Fruit fly (Drosophila melanogaster): ENCODE data around the gene para.

para gene

DNA sequence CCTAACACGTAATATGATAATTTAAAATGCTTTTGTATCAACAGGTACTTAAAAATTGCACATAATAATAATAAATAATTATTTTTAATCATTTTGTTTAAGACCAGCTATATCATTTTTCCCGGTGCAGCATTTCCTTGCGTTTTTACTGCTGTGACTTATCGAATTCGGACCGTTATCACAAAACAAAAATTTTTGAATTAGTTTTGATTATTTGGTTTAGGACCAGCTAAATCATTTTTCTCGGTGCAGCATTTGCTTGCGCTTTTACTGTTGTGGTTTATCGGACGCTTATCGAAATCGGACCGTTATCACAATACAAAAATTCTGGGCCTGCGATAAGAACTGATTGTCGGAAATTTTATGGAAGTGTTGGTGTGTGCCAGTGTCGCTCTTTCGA is 19.7 kb upstream of the para start (continued):
- TF ChIP-seq sr (GFP tag; IDR thresholded peaks at IDR 0.05) (peak; percentile 30; the same call in 1 of the 3 replicates), nmo (GFP tag; optimal IDR thresholded peaks at IDR 0.05) (peak; percentile 83), gcm2 (GFP tag; optimal IDR thresholded peaks at IDR 0.05) (peak; percentile 8), C15 (GFP tag; IDR thresholded peaks at IDR 0.05) (0 out of 3 replicates have a peak, but pooled peaks have one; percentile 27), jumu (GFP tag; optimal IDR thresholded peaks at IDR 0.05) (no peak), CG33557 (GFP tag; optimal IDR thresholded peaks at IDR 0.05) (no peak), Adf1 (GFP tag; IDR thresholded peaks at IDR 0.05) (no peak), CG8388 (GFP tag; optimal IDR thresholded peaks at IDR 0.05) (peak; percentile 74), tx (GFP tag; optimal IDR thresholded peaks at IDR 0.05) (no peak), CG3995 (GFP tag; optimal IDR thresholded peaks at IDR 0.05) (no peak), Fer1 (GFP tag; optimal IDR thresholded peaks at IDR 0.05) (peak; percentile 79), slp2 (GFP tag; optimal IDR thresholded peaks at IDR 0.05) (no peak), Bgb (GFP tag; IDR thresholded peaks at IDR 0.05; ENCODE audit: partially characterized antibody) (no peak), CG3847 (GFP tag; IDR thresholded peaks at IDR 0.05) (peak; percentile 68), Atf-2 (GFP tag; optimal IDR thresholded peaks at IDR 0.05) (peak; percentile 67), wek (GFP tag; optimal IDR thresholded peaks at IDR 0.05) (peak; percentile 55), CG3407 (GFP tag; optimal IDR thresholded peaks at IDR 0.05) (peak; percentile 60), psq (GFP tag; optimal IDR thresholded peaks at IDR 0.05) (no peak), gro (GFP tag; optimal IDR thresholded peaks at IDR 0.05) (peak; percentile 72), zf30C (GFP tag; optimal IDR thresholded peaks at IDR 0.05) (peak; percentile 89), CG6175 (GFP tag; IDR thresholded peaks at IDR 0.05) (no peak), CG6854 (GFP tag; optimal IDR thresholded peaks at IDR 0.05) (peak; percentile 74), ttk (GFP tag; IDR thresholded peaks at IDR 0.05) (peak; percentile 71; the same call in 1 of the 2 replicates), NK7.1 (GFP tag; optimal IDR thresholded peaks at IDR 0.05) (peak; percentile 17), chm (GFP tag; IDR thresholded peaks at IDR 0.05) (peak; percentile 86; the same call in 1 of the 2 replicates), CG15601 (tag; optimal IDR thresholded peaks at IDR 0.05) (peak; percentile 55), salm (tag; optimal IDR thresholded peaks at IDR 0.05) (peak; percentile 76), Ets65A (GFP tag) (peak; percentile 91), CG3838 (GFP tag; optimal IDR thresholded peaks at IDR 0.05) (peak; percentile 42), CG32767 (GFP tag; IDR thresholded peaks at IDR 0.05) (peak; percentile 52; the same call in 1 of the 2 replicates), zfh2 (GFP tag; optimal IDR thresholded peaks at IDR 0.05) (peak; percentile 54), CG5245 (GFP tag; optimal IDR thresholded peaks at IDR 0.05) (peak; percentile 69), crp (GFP tag; optimal IDR thresholded peaks at IDR 0.05) (peak in 1 of 2 experiments; percentile 5), CG13123 (GFP tag; optimal IDR thresholded peaks at IDR 0.05) (peak; percentile 46), pho (GFP tag; optimal IDR thresholded peaks at IDR 0.05) (peak; percentile 36), CG32532 (GFP tag; IDR thresholded peaks at IDR 0.05) (peak; percentile 80; the same call in 1 of the 2 replicates), NC2β (GFP tag; optimal IDR thresholded peaks at IDR 0.05) (peak; percentile 50), CG1233 (GFP tag; optimal IDR thresholded peaks at IDR 0.05) (peak; percentile 73), dpn (GFP tag; optimal IDR thresholded peaks at IDR 0.05) (peak; percentile 78 to 79), ci (GFP tag; IDR thresholded peaks at IDR 0.05) (peak; percentile 87), CG11504 (tag; optimal IDR thresholded peaks at IDR 0.05) (peak; percentile 88), al (GFP tag; IDR thresholded peaks at IDR 0.05) (peak; percentile 51; the same call in 1 of the 2 replicates), Stat92E (GFP tag; optimal IDR thresholded peaks at IDR 0.05) (peak in 1 of 3 experiments; percentile 34), stc (GFP tag; IDR thresholded peaks at IDR 0.05) (peak; percentile 72), Dip3 (GFP tag; optimal IDR thresholded peaks at IDR 0.05) (peak; percentile 39), Drgx (GFP tag; IDR thresholded peaks at IDR 0.05) (peak; percentile 74), dysf (GFP tag; IDR thresholded peaks at IDR 0.05) (peak; percentile 86; the same call in 2 of the 3 replicates), odd (GFP tag; optimal IDR thresholded peaks at IDR 0.05) (peak; percentile 76), CG4707 (GFP tag; optimal IDR thresholded peaks at IDR 0.05) (peak; percentile 46), ranshi (GFP tag; IDR thresholded peaks at IDR 0.05) (peak; percentile 79; the same call in 1 of the 2 replicates), CG8944 (GFP tag; optimal IDR thresholded peaks at IDR 0.05) (peak; percentile 44)

Data from whole organism, embryonic.